Worm (Caenorhabditis elegans): ENCODE results near the gene hpl-2.
A peak's percentile ranks its signal among the peaks of the same experiment; 100 is the strongest.

The hpl-2 gene

ce11 chrIII:10720170-10720569, 35.2 kb downstream of the hpl-2 start (continued):
- TF ChIP-seq php-3 (GFP tag; IDR thresholded peaks at IDR 0.05) (peak; percentile 84), nhr-6 (tag; optimal IDR thresholded peaks at IDR 0.05) (peak; percentile 17), egl-43 (GFP tag; IDR thresholded peaks at IDR 0.05) (peak; percentile 79), F26F4.8 (GFP tag; conservative IDR thresholded peaks at IDR 0.05) (no peak), lin-13 (GFP tag; optimal IDR thresholded peaks at IDR 0.05) (peak; percentile 64), egl-27 (tag; optimal IDR thresholded peaks at IDR 0.05) (no peak), nhr-28 (tag; optimal IDR thresholded peaks at IDR 0.05) (peak; percentile 85), hlh-30 (tag; optimal IDR thresholded peaks at IDR 0.05; ENCODE audit: insufficient read depth) (peak; percentile 89), lir-3 (tag; optimal IDR thresholded peaks at IDR 0.05) (no peak), mdl-1 (tag; optimal IDR thresholded peaks at IDR 0.05) (peak; percentile 17 to 53), Y5F2A.4 (GFP tag; optimal IDR thresholded peaks at IDR 0.05) (peak; percentile 24), nhr-11 (tag; optimal IDR thresholded peaks at IDR 0.05) (peak; percentile 76), mes-2 (tag; optimal IDR thresholded peaks at IDR 0.05; ENCODE audit: poor library complexity, severe bottlenecking) (peak; percentile 77), spr-3 (GFP tag; optimal IDR thresholded peaks at IDR 0.05) (no peak), hlh-11 (tag; optimal IDR thresholded peaks at IDR 0.05) (peak; percentile 100), zip-11 (GFP tag; IDR thresholded peaks at IDR 0.05) (no peak), sdz-12 (GFP tag; optimal IDR thresholded peaks at IDR 0.05) (no peak), zag-1 (tag; optimal IDR thresholded peaks at IDR 0.05) (no peak), vab-7 (GFP tag; IDR thresholded peaks at IDR 0.05) (0 out of 2 replicates have a peak, but pooled peaks have one; percentile 23), mdt-29 (GFP tag; IDR thresholded peaks at IDR 0.05) (peak; percentile 72; the same call in 1 of the 2 replicates), nhr-102 (tag; optimal IDR thresholded peaks at IDR 0.05) (peak; percentile 69), lin-38 (GFP tag; IDR thresholded peaks at IDR 0.05) (peak; percentile 68), zfp-3 (GFP tag; conservative IDR thresholded peaks at IDR 0.05) (peak; percentile 68; the same call in 1 of the 2 replicates), jun-1 (tag; optimal IDR thresholded peaks at IDR 0.05) (peak; percentile 17), F37D6.2 (tag; optimal IDR thresholded peaks at IDR 0.05) (peak; percentile 43), dpl-1 (GFP tag; optimal IDR thresholded peaks at IDR 0.05) (peak; percentile 52), duxl-1 (tag; optimal IDR thresholded peaks at IDR 0.05; ENCODE audit: poor library complexity) (no peak), F44E2.7 (GFP tag; IDR thresholded peaks at IDR 0.05) (no peak), attf-4 (tag; optimal IDR thresholded peaks at IDR 0.05) (no peak), set-16 (GFP tag; IDR thresholded peaks at IDR 0.05) (peak; percentile 74), snpc-1.2 (GFP tag; IDR thresholded peaks at IDR 0.05) (peak; percentile 17; the same call in 1 of the 2 replicates), saeg-2 (GFP tag; IDR thresholded peaks at IDR 0.05) (peak; percentile 61), lin-15B (tag; optimal IDR thresholded peaks at IDR 0.05) (no peak), ctbp-1 (GFP tag; IDR thresholded peaks at IDR 0.05) (peak; percentile 78), hif-1 (tag; optimal IDR thresholded peaks at IDR 0.05) (peak in 1 of 2 experiments; percentile 90), pha-4 (GFP tag; IDR thresholded peaks at IDR 0.05) (peak; percentile 50; the same call in 1 of the 2 replicates), pha-4 (tag; optimal IDR thresholded peaks at IDR 0.05) (peak; percentile 38), tag-97 (GFP tag; IDR thresholded peaks at IDR 0.05) (no peak), ceh-20 (GFP tag; IDR thresholded peaks at IDR 0.05) (peak; percentile 79), gei-8 (GFP tag; optimal IDR thresholded peaks at IDR 0.05) (peak; percentile 57), Y105C5A.15 (GFP tag; IDR thresholded peaks at IDR 0.05) (0 out of 2 replicates have a peak, but pooled peaks have one; percentile 54), ama-1 (optimal IDR thresholded peaks at IDR 0.05) (peak; percentile 29), ztf-7 (tag; optimal IDR thresholded peaks at IDR 0.05) (no peak), nhr-25 (tag; optimal IDR thresholded peaks at IDR 0.05; ENCODE audit: borderline replicate concordance, insufficient read depth) (peak; percentile 56), nhr-111 (GFP tag; optimal IDR thresholded peaks at IDR 0.05) (no peak), dmd-8 (GFP tag; IDR thresholded peaks at IDR 0.05) (no peak), F49E8.2 (tag; optimal IDR thresholded peaks at IDR 0.05; ENCODE audit: borderline replicate concordance) (no peak), lin-1 (GFP tag; IDR thresholded peaks at IDR 0.05) (peak; percentile 93)
